Worm (Caenorhabditis elegans) whole organism, L4 larva: ENCODE results near the gene cnp-3.

Source experiments
- F26F4.8 ChIP-seq: fragments of 200-800 bp; sonication (Bioruptor generic); conservative IDR thresholded peaks from 2 replicates; pipeline ENCODE4 v1.3.6; 2022; ENCODE audit warnings: missing genetic modification characterization, missing compliant biosample characterization
- ZK546.5 ChIP-seq, 2 experiments: sonication (generic microtip); optimal IDR thresholded peaks; 2 replicates each; lab custom pipeline; 2017; ENCODE audit warnings: missing biosample characterization in 2 of 2, missing genetic modification characterization in 2 of 2
- dmd-6 ChIP-seq: fragments of 200-800 bp; sonication (Bioruptor generic); IDR thresholded peaks from 2 replicates; pipeline ENCODE4 v1.3.6; 2022; ENCODE audit warnings: missing genetic modification reagents, missing genetic modification characterization, missing compliant biosample characterization
- egl-27 ChIP-seq: sonication (generic microtip); optimal IDR thresholded peaks from 3 replicates; lab custom pipeline; 2017; ENCODE audit warnings: missing biosample characterization, missing genetic modification reagents, missing genetic modification characterization
- lir-3 ChIP-seq: sonication (generic microtip); optimal IDR thresholded peaks from 2 replicates; lab custom pipeline; 2016; ENCODE audit warnings: mild to moderate bottlenecking, missing genetic modification characterization, missing compliant biosample characterization
- nhr-11 ChIP-seq: fragments of 150-350 bp; optimal IDR thresholded peaks from 2 replicates; lab custom pipeline; 2014; ENCODE audit warnings: missing biosample characterization, missing genetic modification characterization
- nhr-76 ChIP-seq: fragments of 150-350 bp; optimal IDR thresholded peaks from 2 replicates; lab custom pipeline; 2014; ENCODE audit warnings: missing biosample characterization, missing genetic modification characterization
- zfp-3 ChIP-seq: fragments of 200-800 bp; sonication (Bioruptor generic); conservative IDR thresholded peaks from 2 replicates; pipeline ENCODE4 v1.3.6; 2022; ENCODE audit warnings: missing genetic modification reagents, missing genetic modification characterization, missing compliant biosample characterization

- TF ChIP-seq nhr-11 (tag; lab: Kevin White, UChicago) (no peak), zfp-3 (GFP tag; lab: Robert Waterston, UW) (0 out of 2 replicates have a peak, but pooled peaks have one; percentile 35), dmd-6 (GFP tag; lab: Robert Waterston, UW) (peak; percentile 37; the same call in 1 of the 2 replicates), egl-27 (tag; lab: Kevin White, UChicago) (no peak), ZK546.5 (tag; optimal IDR thresholded peaks at IDR 0.05; lab: Kevin White, UChicago) (no peak), F26F4.8 (GFP tag; lab: Robert Waterston, UW) (no peak), nhr-76 (tag; lab: Kevin White, UChicago) (no peak), lir-3 (no peak)
Observed at ce11 chrX:17135704-17136103, 2.2 kb downstream of the cnp-3 start.
